Worm (Caenorhabditis elegans) whole organism, L4/young adult: ENCODE results near the gene C09E7.7.

Source experiments
- W03F9.2 ChIP-seq: fragments of 150-350 bp; optimal IDR thresholded peaks from 2 replicates; lab custom pipeline; 2014; ENCODE audit warnings: missing biosample characterization, missing genetic modification characterization
- dao-5 ChIP-seq: sonication (generic microtip); optimal IDR thresholded peaks from 2 replicates; lab custom pipeline; 2016; ENCODE audit warnings: missing genotype, missing genetic modification characterization, moderate library complexity, missing compliant biosample characterization

DNA sequence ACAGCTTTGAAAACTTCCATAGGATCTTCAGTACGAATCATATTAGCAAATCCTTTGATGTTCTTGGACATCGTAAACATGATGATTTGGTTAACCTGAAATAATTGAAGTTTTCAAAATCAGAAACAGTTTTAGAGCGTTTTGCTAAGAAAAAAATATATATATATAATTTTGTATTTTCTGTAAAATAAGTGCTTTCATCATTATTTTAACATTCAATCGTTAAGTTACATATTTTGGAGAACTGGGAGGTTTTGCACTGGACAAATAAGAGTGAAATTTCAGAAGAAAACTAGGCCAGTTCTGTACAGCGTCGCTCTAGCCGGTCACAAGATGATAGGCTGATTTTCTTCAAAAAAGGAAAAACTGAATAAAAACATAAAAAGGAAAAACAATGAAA lies 27.5 kb upstream of the C09E7.7 start, which contains the start of gene F27B3.6:
- no peak for TF ChIP-seq W03F9.2 (tag; lab: Kevin White, UChicago)
- TF ChIP-seq dao-5 (tag; lab: Kevin White, UChicago) = no peak
